Worm (Caenorhabditis elegans): ENCODE results near the gene C27H5.2.

- TF ChIP-seq tbx-8 (GFP tag; optimal IDR thresholded peaks at IDR 0.05) (no peak), unc-62 (GFP tag; optimal IDR thresholded peaks at IDR 0.05) (peak; percentile 54), elt-1 (tag; optimal IDR thresholded peaks at IDR 0.05; ENCODE audit: borderline replicate concordance, insufficient read depth) (no peak), snpc-4 (tag; optimal IDR thresholded peaks at IDR 0.05) (no peak)
Observed at ce11 chrII:7116350-7116749, 39.0 kb upstream of the C27H5.2 start, which contains the start of gene spon-1.
